Worm (Caenorhabditis elegans) whole organism, young adult: ENCODE data around the gene T16G12.12.

ENCODE experiments used
- B0019.2 ChIP-seq: fragments of 200-800 bp; sonication (Bioruptor generic); conservative IDR thresholded peaks from 2 replicates; pipeline ENCODE4 v1.3.6; 2022; ENCODE audit warnings: missing genetic modification reagents, missing genetic modification characterization, missing compliant biosample characterization
- B0035.1 ChIP-seq: sonication (generic microtip); optimal IDR thresholded peaks from 2 replicates; lab custom pipeline; 2016; ENCODE audit warnings: missing genetic modification characterization, mild to moderate bottlenecking, missing compliant biosample characterization, missing genotype, missing genetic modification reagents
- B0261.1 ChIP-seq: sonication (generic microtip); optimal IDR thresholded peaks from 2 replicates; lab custom pipeline; 2016; ENCODE audit warnings: mild to moderate bottlenecking, missing genetic modification characterization, moderate library complexity, missing compliant biosample characterization
- B0336.3 ChIP-seq: fragments of 200-800 bp; sonication (Bioruptor generic); IDR thresholded peaks from 2 replicates; pipeline ENCODE4 v1.3.6; 2022; ENCODE audit warnings: missing genetic modification characterization, missing compliant biosample characterization
- C06A6.2 ChIP-seq: fragments of 200-800 bp; sonication (Bioruptor generic); conservative IDR thresholded peaks from 2 replicates; pipeline ENCODE4 v1.3.6; 2022; ENCODE audit warnings: missing genetic modification characterization, missing compliant biosample characterization
- C17E4.6 ChIP-seq: fragments of 200-800 bp; sonication (Bioruptor generic); IDR thresholded peaks from 2 replicates; pipeline ENCODE4 v1.3.6; 2022; ENCODE audit warnings: missing genetic modification reagents, missing genetic modification characterization, missing compliant biosample characterization
- F23B12.7 ChIP-seq: sonication (generic microtip); optimal IDR thresholded peaks from 2 replicates; lab custom pipeline; 2017; ENCODE audit warnings: missing genetic modification characterization, mild to moderate bottlenecking, missing compliant biosample characterization, antibody characterized with exemption, moderate library complexity; ENCODE audit not compliant: insufficient read depth
- F57A8.1 ChIP-seq: fragments of 200-800 bp; sonication (Bioruptor generic); optimal IDR thresholded peaks from 2 replicates; lab custom pipeline; 2018; ENCODE audit warnings: mild to moderate bottlenecking, missing genetic modification characterization, moderate library complexity, missing compliant biosample characterization
- F57C9.4 ChIP-seq: sonication (generic microtip); optimal IDR thresholded peaks from 2 replicates; lab custom pipeline; 2017; ENCODE audit warnings: mild to moderate bottlenecking, missing genetic modification characterization, missing compliant biosample characterization
- Y53F4B.3 ChIP-seq: fragments of 200-800 bp; sonication (Bioruptor generic); IDR thresholded peaks from 2 replicates; pipeline ENCODE4 v1.3.6; 2022; ENCODE audit warnings: missing genetic modification reagents, missing genetic modification characterization, missing compliant biosample characterization
- Y67H2A.10 ChIP-seq: fragments of 200-800 bp; sonication (Bioruptor generic); conservative IDR thresholded peaks from 2 replicates; pipeline ENCODE4 v1.3.6; 2022; ENCODE audit warnings: missing genetic modification reagents, missing genetic modification characterization, missing compliant biosample characterization
- akir-1 ChIP-seq: fragments of 200-800 bp; sonication (Bioruptor generic); optimal IDR thresholded peaks from 2 replicates; lab custom pipeline; 2018; ENCODE audit warnings: mild to moderate bottlenecking, missing genetic modification characterization, moderate library complexity, missing compliant biosample characterization
- aptf-2 ChIP-seq: fragments of 200-800 bp; sonication (Bioruptor generic); conservative IDR thresholded peaks from 2 replicates; pipeline ENCODE4 v1.3.6; 2022; ENCODE audit warnings: missing genetic modification reagents, missing genetic modification characterization, missing compliant biosample characterization
- cebp-2 ChIP-seq: fragments of 200-800 bp; sonication (Bioruptor generic); IDR thresholded peaks from 2 replicates; pipeline ENCODE4 v1.3.6; 2022; ENCODE audit warnings: missing genetic modification characterization, missing compliant biosample characterization
- ceh-100 ChIP-seq: fragments of 200-800 bp; sonication (Bioruptor generic); IDR thresholded peaks from 2 replicates; pipeline ENCODE4 v1.3.6; 2022; ENCODE audit warnings: missing genetic modification reagents, missing genetic modification characterization, missing compliant biosample characterization
- ceh-27 ChIP-seq: fragments of 200-800 bp; sonication (Bioruptor generic); optimal IDR thresholded peaks from 2 replicates; lab custom pipeline; 2018; ENCODE audit warnings: mild to moderate bottlenecking, missing genetic modification characterization, moderate library complexity, missing compliant biosample characterization
- ceh-40 ChIP-seq: fragments of 200-800 bp; sonication (Bioruptor generic); IDR thresholded peaks from 2 replicates; pipeline ENCODE4 v1.3.6; 2022; ENCODE audit warnings: missing genetic modification characterization, missing compliant biosample characterization
- ceh-91 ChIP-seq: fragments of 200-800 bp; sonication (Bioruptor generic); IDR thresholded peaks from 2 replicates; pipeline ENCODE4 v1.3.6; 2022; ENCODE audit warnings: missing genetic modification reagents, missing genetic modification characterization, missing compliant biosample characterization
- chd-7 ChIP-seq: sonication (generic microtip); optimal IDR thresholded peaks from 2 replicates; lab custom pipeline; 2016; ENCODE audit warnings: mild to moderate bottlenecking, missing genetic modification characterization, moderate library complexity, missing compliant biosample characterization
- egl-18 ChIP-seq: fragments of 200-800 bp; sonication (Bioruptor generic); IDR thresholded peaks from 2 replicates; pipeline ENCODE4 v1.3.6; 2022; ENCODE audit warnings: missing genetic modification reagents, missing genetic modification characterization, missing compliant biosample characterization
- ekl-4 ChIP-seq: fragments of 200-800 bp; sonication (Bioruptor generic); IDR thresholded peaks from 2 replicates; pipeline ENCODE4 v1.3.6; 2022; ENCODE audit warnings: missing genetic modification reagents, missing genetic modification characterization, missing compliant biosample characterization
- ets-4 ChIP-seq: fragments of 200-800 bp; sonication (Bioruptor generic); optimal IDR thresholded peaks from 2 replicates; lab custom pipeline; 2018; ENCODE audit warnings: mild to moderate bottlenecking, missing genetic modification characterization, missing compliant biosample characterization
- fkh-3 ChIP-seq: sonication (generic microtip); optimal IDR thresholded peaks from 2 replicates; lab custom pipeline; 2016; ENCODE audit warnings: mild to moderate bottlenecking, missing genetic modification characterization, missing compliant biosample characterization
- gei-17 ChIP-seq: fragments of 200-800 bp; sonication (Bioruptor generic); optimal IDR thresholded peaks from 2 replicates; lab custom pipeline; 2018; ENCODE audit warnings: mild to moderate bottlenecking, missing genetic modification characterization, missing compliant biosample characterization
- hlh-12 ChIP-seq: sonication (generic microtip); optimal IDR thresholded peaks from 2 replicates; lab custom pipeline; 2016; ENCODE audit warnings: missing genetic modification characterization, missing compliant biosample characterization
- hmg-1.2 ChIP-seq: fragments of 200-800 bp; sonication (Bioruptor generic); IDR thresholded peaks from 2 replicates; pipeline ENCODE4 v1.3.6; 2022; ENCODE audit warnings: missing genetic modification reagents, missing genetic modification characterization, missing compliant biosample characterization
- hrde-1 ChIP-seq: sonication (generic microtip); optimal IDR thresholded peaks from 2 replicates; lab custom pipeline; 2016; ENCODE audit warnings: missing genetic modification characterization, mild to moderate bottlenecking, missing compliant biosample characterization, moderate library complexity, missing genotype, missing genetic modification reagents, borderline replicate concordance
- lag-1 ChIP-seq: fragments of 200-800 bp; sonication (Bioruptor generic); IDR thresholded peaks from 2 replicates; pipeline ENCODE4 v1.3.6; 2022; ENCODE audit warnings: missing genetic modification reagents, missing genetic modification characterization, missing compliant biosample characterization
- lin-40 ChIP-seq: sonication (generic microtip); optimal IDR thresholded peaks from 2 replicates; lab custom pipeline; 2016; ENCODE audit warnings: missing genetic modification characterization, mild to moderate bottlenecking, missing compliant biosample characterization, missing genotype, missing genetic modification reagents
- lin-54 ChIP-seq: fragments of 200-800 bp; sonication (Bioruptor generic); optimal IDR thresholded peaks from 2 replicates; lab custom pipeline; 2018; ENCODE audit warnings: mild to moderate bottlenecking, missing genetic modification characterization, missing compliant biosample characterization
- lir-1 ChIP-seq: fragments of 200-800 bp; sonication (Bioruptor generic); conservative IDR thresholded peaks from 2 replicates; pipeline ENCODE4 v1.3.6; 2022; ENCODE audit warnings: missing genetic modification reagents, missing genetic modification characterization, missing compliant biosample characterization
- madf-3 ChIP-seq: fragments of 200-800 bp; sonication (Bioruptor generic); IDR thresholded peaks from 2 replicates; pipeline ENCODE4 v1.3.6; 2022; ENCODE audit warnings: missing genetic modification reagents, missing genetic modification characterization, missing compliant biosample characterization
- mel-28 ChIP-seq: sonication (generic microtip); optimal IDR thresholded peaks from 2 replicates; lab custom pipeline; 2016; ENCODE audit warnings: borderline replicate concordance, mild to moderate bottlenecking, missing genetic modification characterization, missing compliant biosample characterization
- mes-4 ChIP-seq: sonication (generic microtip); optimal IDR thresholded peaks from 2 replicates; lab custom pipeline; 2016; ENCODE audit warnings: missing genotype, missing genetic modification characterization, missing compliant biosample characterization
- nfya-1 ChIP-seq: sonication (generic microtip); optimal IDR thresholded peaks from 2 replicates; lab custom pipeline; 2017; ENCODE audit warnings: antibody characterized with exemption, missing compliant biosample characterization, missing genetic modification characterization, borderline replicate concordance; ENCODE audit not compliant: insufficient read depth
- nfya-2 ChIP-seq: fragments of 200-800 bp; sonication (Bioruptor generic); IDR thresholded peaks from 2 replicates; pipeline ENCODE4 v1.3.6; 2022; ENCODE audit warnings: missing genetic modification reagents, missing genetic modification characterization, missing compliant biosample characterization
- nhr-179 ChIP-seq: sonication (generic microtip); optimal IDR thresholded peaks from 2 replicates; lab custom pipeline; 2016; ENCODE audit warnings: mild to moderate bottlenecking, missing genetic modification characterization, missing compliant biosample characterization
- nhr-27 ChIP-seq: fragments of 200-800 bp; sonication (Bioruptor generic); optimal IDR thresholded peaks from 2 replicates; lab custom pipeline; 2018; ENCODE audit warnings: mild to moderate bottlenecking, missing genetic modification characterization, moderate library complexity, missing compliant biosample characterization
- nhr-80 ChIP-seq: sonication (generic microtip); optimal IDR thresholded peaks from 2 replicates; lab custom pipeline; 2016; ENCODE audit warnings: missing genetic modification characterization, missing compliant biosample characterization
- pbrm-1 ChIP-seq: fragments of 200-800 bp; sonication (Bioruptor generic); IDR thresholded peaks from 2 replicates; pipeline ENCODE4 v1.3.6; 2022; ENCODE audit warnings: missing genetic modification reagents, missing genetic modification characterization, missing compliant biosample characterization
- rcor-1 ChIP-seq: fragments of 200-800 bp; sonication (Bioruptor generic); IDR thresholded peaks from 2 replicates; pipeline ENCODE4 v1.3.6; 2022; ENCODE audit warnings: missing genetic modification reagents, missing genetic modification characterization, missing compliant biosample characterization
- snpc-1.1 ChIP-seq: sonication (generic microtip); optimal IDR thresholded peaks from 2 replicates; lab custom pipeline; 2017; ENCODE audit warnings: missing genetic modification characterization, mild to moderate bottlenecking, missing compliant biosample characterization, antibody characterized with exemption, moderate library complexity, missing genotype, missing genetic modification reagents; ENCODE audit not compliant: insufficient read depth
- snpc-4 ChIP-seq, 5 experiments: fragments of 150-350 bp in 1 of 5; sonication (generic microtip) in 4 of 5; optimal IDR thresholded peaks; 2 replicates each; lab custom pipeline; 2014 to 2018; ENCODE audit warnings: missing genetic modification characterization in 5 of 5, missing biosample characterization in 3 of 5, antibody characterized with exemption in 2 of 5, mild to moderate bottlenecking in 2 of 5, missing compliant biosample characterization in 2 of 5, missing genotype in 2 of 5, moderate library complexity in 2 of 5, missing genetic modification reagents in 1 of 5
- somi-1 ChIP-seq: fragments of 200-800 bp; sonication (Bioruptor generic); optimal IDR thresholded peaks from 2 replicates; lab custom pipeline; 2018; ENCODE audit warnings: mild to moderate bottlenecking, missing genetic modification characterization, missing compliant biosample characterization
- zim-3 ChIP-seq: sonication (generic microtip); optimal IDR thresholded peaks from 2 replicates; lab custom pipeline; 2017; ENCODE audit warnings: mild to moderate bottlenecking, missing genetic modification characterization, moderate library complexity, missing compliant biosample characterization
- ztf-28 ChIP-seq: fragments of 200-800 bp; sonication (Bioruptor generic); IDR thresholded peaks from 2 replicates; pipeline ENCODE4 v1.3.6; 2022; ENCODE audit warnings: missing genetic modification reagents, missing genetic modification characterization, missing compliant biosample characterization

Gene T16G12.12

DNA sequence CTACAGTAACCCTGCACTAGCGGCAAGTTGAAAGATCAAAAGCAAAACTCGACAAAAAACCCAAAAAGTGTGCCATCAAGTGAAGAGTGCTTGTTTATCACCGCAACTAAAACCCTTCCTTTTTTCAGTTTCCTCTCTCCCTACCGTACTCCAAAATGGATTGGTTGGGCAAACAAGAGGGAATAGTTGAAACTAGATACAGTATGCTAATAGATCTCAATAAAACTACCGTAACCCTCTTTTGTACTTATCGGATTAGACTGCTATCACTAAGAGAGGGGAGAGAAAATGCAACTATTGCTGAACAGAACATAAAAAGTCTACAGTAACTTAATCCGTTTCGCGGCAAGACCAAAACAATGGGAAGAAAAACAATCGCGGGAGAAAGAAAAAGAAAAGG is 42.0 kb downstream of the T16G12.12 start:
- no peak for TF ChIP-seq hrde-1 (tag; lab: Kevin White, UChicago)
- TF ChIP-seq somi-1 = no peak
- TF ChIP-seq aptf-2 = no peak
- 0 out of 2 replicates have a peak, but pooled peaks have one; percentile 26 for TF ChIP-seq nfya-2

ce11 chrIII:10096525-10096972 is 43.1 kb downstream of the T16G12.12 start:
- no peak for TF ChIP-seq F57A8.1 (GFP tag; lab: Kevin White, UChicago)
- peak; percentile 70 for TF ChIP-seq ekl-4
- TF ChIP-seq ceh-27 (GFP tag; lab: Kevin White, UChicago) = peak; percentile 82
- TF ChIP-seq aptf-2 = no peak
- no peak for TF ChIP-seq madf-3
- no peak for TF ChIP-seq B0336.3
- TF ChIP-seq ceh-40 (GFP tag; lab: Robert Waterston, UW) = no peak
- no peak for TF ChIP-seq egl-18 (GFP tag; lab: Robert Waterston, UW)
- TF ChIP-seq B0019.2 (GFP tag; lab: Robert Waterston, UW) = no peak
- TF ChIP-seq lin-54 = peak; percentile 66
- TF ChIP-seq ets-4 (GFP tag; lab: Kevin White, UChicago) = peak; percentile 57
- TF ChIP-seq nhr-179 (tag; lab: Kevin White, UChicago) = no peak
- no peak for TF ChIP-seq ceh-91 (GFP tag; lab: Robert Waterston, UW)
- TF ChIP-seq nfya-1 (tag; lab: Kevin White, UChicago) = no peak
- TF ChIP-seq mel-28 (tag; lab: Kevin White, UChicago) = no peak
- 0 out of 2 replicates have a peak, but pooled peaks have one; percentile 13 for TF ChIP-seq ztf-28 (GFP tag; lab: Robert Waterston, UW)
- TF ChIP-seq Y67H2A.10 (GFP tag; lab: Robert Waterston, UW) = no peak
- no peak for TF ChIP-seq snpc-4 (GFP tag; optimal IDR thresholded peaks at IDR 0.05; lab: Kevin White, UChicago)
- TF ChIP-seq snpc-4 (tag; optimal IDR thresholded peaks at IDR 0.05; lab: Kevin White, UChicago) = peak in 3 of 4 experiments; percentile 24 to 48 (median 32)
- no peak for TF ChIP-seq gei-17 (GFP tag; lab: Kevin White, UChicago)
- no peak for TF ChIP-seq akir-1 (GFP tag; lab: Kevin White, UChicago)
- no peak for TF ChIP-seq cebp-2 (GFP tag; lab: Robert Waterston, UW)
- TF ChIP-seq lir-1 (GFP tag; lab: Robert Waterston, UW) = 0 out of 2 replicates have a peak, but pooled peaks have one; percentile 30
- no peak for TF ChIP-seq fkh-3 (tag; lab: Kevin White, UChicago)
- TF ChIP-seq snpc-1.1 (tag; lab: Kevin White, UChicago) = no peak
- TF ChIP-seq ceh-100 (GFP tag; lab: Robert Waterston, UW) = no peak
- TF ChIP-seq hlh-12 = no peak
- peak; percentile 90 for TF ChIP-seq lin-40 (tag; lab: Kevin White, UChicago)
- peak; percentile 94 for TF ChIP-seq hmg-1.2
- no peak for TF ChIP-seq C17E4.6 (GFP tag; lab: Robert Waterston, UW)
- no peak for TF ChIP-seq F57C9.4 (tag; lab: Kevin White, UChicago)
- TF ChIP-seq nhr-27 (tag; lab: Kevin White, UChicago) = no peak
- peak; percentile 66; the same call in 1 of the 2 replicates for TF ChIP-seq C06A6.2 (GFP tag; lab: Robert Waterston, UW)
- no peak for TF ChIP-seq B0261.1 (tag; lab: Kevin White, UChicago)
- 0 out of 2 replicates have a peak, but pooled peaks have one; percentile 27 for TF ChIP-seq rcor-1 (GFP tag; lab: Robert Waterston, UW)
- TF ChIP-seq Y53F4B.3 = no peak
- no peak for TF ChIP-seq mes-4 (tag; lab: Kevin White, UChicago)
- peak; percentile 79 for TF ChIP-seq chd-7 (tag; lab: Kevin White, UChicago)
- TF ChIP-seq zim-3 (tag; lab: Kevin White, UChicago) = no peak
- peak; percentile 78 for TF ChIP-seq nhr-80
- TF ChIP-seq B0035.1 (tag; lab: Kevin White, UChicago) = no peak
- TF ChIP-seq F23B12.7 (tag; lab: Kevin White, UChicago) = no peak
- peak; percentile 60; the same call in 1 of the 2 replicates for TF ChIP-seq pbrm-1 (GFP tag; lab: Robert Waterston, UW)
- no peak for TF ChIP-seq lag-1 (GFP tag; lab: Robert Waterston, UW)
